Worm (Caenorhabditis elegans): ENCODE data around the gene C23G10.2.

The C23G10.2 gene

DNA sequence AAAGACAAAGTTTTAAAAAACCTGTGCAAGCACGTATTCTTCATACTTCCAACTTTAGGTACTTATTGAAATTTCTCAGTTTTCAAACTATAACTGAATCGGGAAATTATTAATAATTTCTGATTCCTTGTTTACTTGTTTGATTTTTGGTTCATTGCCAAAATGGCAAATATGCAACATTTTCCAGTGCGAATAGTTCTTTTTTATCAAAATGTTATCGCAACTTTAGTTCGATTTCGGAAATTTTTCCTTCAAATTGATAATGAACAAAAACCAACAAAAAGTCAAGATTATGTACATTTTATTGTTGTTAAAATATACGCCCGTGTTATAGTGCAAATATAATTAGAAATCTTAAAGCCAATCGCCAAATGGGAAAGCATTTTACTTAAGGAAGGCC lies 30.2 kb upstream of the C23G10.2 start:
- TF ChIP-seq nhr-80 (tag; optimal IDR thresholded peaks at IDR 0.05), result peak; percentile 13
- TF ChIP-seq atf-7 (tag; optimal IDR thresholded peaks at IDR 0.05), result no peak

DNA sequence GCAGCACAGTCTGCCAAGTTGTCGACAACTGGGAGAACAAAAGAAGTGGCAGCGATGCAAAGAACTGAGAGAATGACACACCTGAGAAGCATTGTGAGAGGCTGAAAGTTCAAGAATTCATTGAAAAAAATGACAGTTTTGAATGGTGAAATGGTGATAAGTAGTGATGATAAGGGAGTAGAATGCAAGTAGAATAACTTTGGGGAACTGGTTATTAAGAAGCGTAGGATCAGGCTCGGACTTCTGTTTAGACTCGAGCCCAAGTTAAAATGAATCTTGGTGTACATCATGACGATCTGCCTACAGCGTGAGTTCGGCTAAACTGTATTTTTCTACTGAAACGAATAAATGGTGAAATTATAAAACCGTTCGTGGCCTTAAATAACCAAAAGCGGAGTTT lies 29.3 kb upstream of the C23G10.2 start, which contains the start of gene F42A10.7:
F42A10.7 (minus strand) TSS at position 101 of the 400 bp plus-strand sequence.
- TF ChIP-seq ztf-25 (GFP tag; IDR thresholded peaks at IDR 0.05) (no peak), atf-7 (tag; optimal IDR thresholded peaks at IDR 0.05) (no peak), F33H1.4 (GFP tag; IDR thresholded peaks at IDR 0.05) (no peak), lsy-27 (tag; optimal IDR thresholded peaks at IDR 0.05; ENCODE audit: borderline replicate concordance, insufficient read depth) (no peak), Y53G8AR.9 (GFP tag; conservative IDR thresholded peaks at IDR 0.05) (no peak), Y56A3A.18 (GFP tag; IDR thresholded peaks at IDR 0.05) (no peak), hlh-12 (tag; optimal IDR thresholded peaks at IDR 0.05) (no peak), hrde-1 (tag; optimal IDR thresholded peaks at IDR 0.05; ENCODE audit: borderline replicate concordance) (no peak), lir-1 (GFP tag; conservative IDR thresholded peaks at IDR 0.05) (no peak), hmg-20 (GFP tag; IDR thresholded peaks at IDR 0.05) (no peak), mel-28 (tag; optimal IDR thresholded peaks at IDR 0.05; ENCODE audit: borderline replicate concordance) (no peak), ceh-100 (GFP tag; IDR thresholded peaks at IDR 0.05) (no peak), ceh-58 (GFP tag; IDR thresholded peaks at IDR 0.05) (no peak), tlf-1 (GFP tag; optimal IDR thresholded peaks at IDR 0.05) (no peak), ceh-79 (tag; optimal IDR thresholded peaks at IDR 0.05) (no peak), die-1 (tag; optimal IDR thresholded peaks at IDR 0.05) (no peak), sdz-38 (tag; optimal IDR thresholded peaks at IDR 0.05) (no peak), madf-10 (tag; optimal IDR thresholded peaks at IDR 0.05) (no peak), D2030.7 (GFP tag; IDR thresholded peaks at IDR 0.05) (no peak), akir-1 (GFP tag; optimal IDR thresholded peaks at IDR 0.05) (no peak)

DNA sequence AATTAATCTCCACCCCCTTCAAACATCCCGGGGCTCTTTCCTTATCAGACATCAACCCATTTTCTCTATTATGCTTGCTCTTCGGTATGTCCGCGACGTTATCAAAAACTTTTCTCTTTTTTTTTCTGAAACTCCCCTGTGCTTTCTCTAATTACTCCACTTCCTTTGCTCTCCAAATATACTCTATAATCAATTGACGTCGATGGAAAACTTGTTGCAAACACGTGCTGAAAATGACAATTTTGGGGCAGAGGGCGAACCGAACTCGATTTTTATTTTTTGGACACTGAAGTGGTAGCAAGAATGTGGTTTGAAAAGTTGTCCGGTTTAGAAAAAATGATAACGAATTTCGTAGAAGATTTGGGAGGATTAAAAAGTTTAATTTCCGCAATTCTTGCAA lies 28.8 kb upstream of the C23G10.2 start:
- no peak for TF ChIP-seq dox-1 (GFP tag; IDR thresholded peaks at IDR 0.05)
- no peak for TF ChIP-seq die-1 (tag; optimal IDR thresholded peaks at IDR 0.05)
- TF ChIP-seq atf-7 (tag; optimal IDR thresholded peaks at IDR 0.05), result peak; percentile 74
- TF ChIP-seq tbp1 (GFP tag; optimal IDR thresholded peaks at IDR 0.05), result peak; percentile 14
- TF ChIP-seq hmg-20 (GFP tag; IDR thresholded peaks at IDR 0.05), result no peak
- TF ChIP-seq nhr-80 (tag; optimal IDR thresholded peaks at IDR 0.05), result peak; percentile 99
- peak; percentile 65 for TF ChIP-seq ztf-22 (GFP tag; optimal IDR thresholded peaks at IDR 0.05)
- no peak for TF ChIP-seq Y53F4B.3 (GFP tag; IDR thresholded peaks at IDR 0.05)
- no peak for TF ChIP-seq nfyb-1 (GFP tag; IDR thresholded peaks at IDR 0.05)
- no peak for TF ChIP-seq egrh-3 (GFP tag; IDR thresholded peaks at IDR 0.05)
- no peak for TF ChIP-seq gei-17 (GFP tag; optimal IDR thresholded peaks at IDR 0.05)
- TF ChIP-seq ets-4 (GFP tag; optimal IDR thresholded peaks at IDR 0.05), result peak; percentile 21
- TF ChIP-seq lir-1 (GFP tag; conservative IDR thresholded peaks at IDR 0.05), result no peak
- TF ChIP-seq let-607 (tag; optimal IDR thresholded peaks at IDR 0.05), result peak in 1 of 2 experiments; percentile 53
- 0 out of 2 replicates have a peak, but pooled peaks have one; percentile 40 for TF ChIP-seq egl-44 (GFP tag; IDR thresholded peaks at IDR 0.05)
- TF ChIP-seq hmg-1.2 (GFP tag; IDR thresholded peaks at IDR 0.05), result 0 out of 2 replicates have a peak, but pooled peaks have one; percentile 5
- no peak for TF ChIP-seq zim-3 (tag; optimal IDR thresholded peaks at IDR 0.05)
- TF ChIP-seq ama-1 (optimal IDR thresholded peaks at IDR 0.05), result no peak
- TF ChIP-seq ama-1 (GFP tag; optimal IDR thresholded peaks at IDR 0.05), result no peak
- TF ChIP-seq snpc-4 (GFP tag; optimal IDR thresholded peaks at IDR 0.05), result no peak
- peak in 1 of 4 experiments; percentile 28 for TF ChIP-seq snpc-4 (tag; optimal IDR thresholded peaks at IDR 0.05)
